Worm (Caenorhabditis elegans): ENCODE data around the gene wdr-37.

DNA sequence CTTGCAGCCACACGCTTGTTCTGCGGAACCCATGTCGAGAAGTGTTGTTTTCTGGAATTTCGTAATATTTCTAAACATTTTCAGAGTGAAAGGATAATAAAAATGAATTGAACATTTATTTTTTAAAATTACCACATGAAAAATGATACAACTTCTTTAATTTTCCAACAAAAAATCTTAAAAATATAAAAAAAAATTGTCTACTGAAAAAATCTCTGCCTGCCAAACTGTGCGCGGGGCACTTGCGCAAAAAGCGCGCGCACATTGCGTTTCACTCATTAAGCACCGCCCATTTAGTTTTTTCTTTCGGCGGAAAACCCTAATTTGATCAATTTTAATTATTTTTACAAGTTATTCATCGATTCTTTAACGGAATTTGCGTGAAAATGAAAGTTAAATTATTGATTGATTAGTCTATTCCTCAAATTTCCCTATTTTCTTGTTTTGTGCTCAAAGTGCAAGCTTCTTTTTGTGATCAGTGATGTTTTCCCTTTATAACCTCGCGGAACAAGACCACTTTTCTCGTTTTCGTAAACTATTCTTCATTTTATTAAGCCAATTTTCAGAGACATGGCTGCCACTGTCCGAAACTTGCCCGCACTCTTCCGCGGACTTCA lies 44.9 kb downstream of the wdr-37 start, which contains the start of the genes nmad-1 and hach-1:
- TF ChIP-seq ceh-63 (GFP tag; optimal IDR thresholded peaks at IDR 0.05), result no peak
- no peak for TF ChIP-seq ces-1 (GFP tag; optimal IDR thresholded peaks at IDR 0.05)
- TF ChIP-seq nhr-28 (tag; optimal IDR thresholded peaks at IDR 0.05), result no peak
- no peak for TF ChIP-seq mab-9 (GFP tag; IDR thresholded peaks at IDR 0.05)
- peak; percentile 42 to 81 (median 63) for TF ChIP-seq ceh-82 (tag; optimal IDR thresholded peaks at IDR 0.05)
- TF ChIP-seq dsc-1 (tag; optimal IDR thresholded peaks at IDR 0.05), result peak; percentile 90
- TF ChIP-seq rnt-1 (tag; optimal IDR thresholded peaks at IDR 0.05), result peak; percentile 83
- peak; percentile 69 for TF ChIP-seq lin-39 (tag; optimal IDR thresholded peaks at IDR 0.05)
- peak; percentile 38 for TF ChIP-seq lin-13 (GFP tag; optimal IDR thresholded peaks at IDR 0.05)
- no peak for TF ChIP-seq zag-1 (tag; optimal IDR thresholded peaks at IDR 0.05)

Measured in whole organism, L1 larva.